Worm (Caenorhabditis elegans): ENCODE data around the gene T14B4.9.

DNA sequence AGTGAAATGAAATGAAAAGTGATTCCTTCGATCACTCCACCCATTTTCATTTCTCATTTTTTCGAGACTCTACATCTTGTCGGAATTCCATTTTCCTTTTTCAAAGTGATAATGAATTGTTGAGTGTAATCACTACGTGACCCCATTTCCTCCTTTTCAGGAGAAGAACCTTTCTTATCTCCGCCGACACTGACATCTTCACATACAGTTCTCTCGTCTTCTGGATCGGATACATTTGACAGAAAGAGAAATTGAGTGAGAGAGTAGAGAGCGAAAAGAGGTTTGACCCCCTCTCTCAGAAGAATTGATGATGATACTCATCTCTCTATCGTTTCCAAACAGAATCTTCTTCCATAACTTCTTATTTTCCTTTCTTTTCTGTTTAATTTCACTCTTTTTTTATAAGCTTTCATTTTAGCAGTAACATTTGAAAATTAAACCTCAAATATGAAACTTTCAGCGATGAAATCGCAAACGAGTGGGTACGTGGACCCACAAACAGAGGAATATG is 19.7 kb downstream of the T14B4.9 start, which contains the start of gene dpy-2:
- TF ChIP-seq elt-1 (tag; optimal IDR thresholded peaks at IDR 0.05) (no peak), snpc-4 (tag; optimal IDR thresholded peaks at IDR 0.05) (no peak), ceh-82 (tag; optimal IDR thresholded peaks at IDR 0.05) (no peak), mdl-1 (tag; optimal IDR thresholded peaks at IDR 0.05) (no peak), lin-13 (GFP tag; optimal IDR thresholded peaks at IDR 0.05) (no peak), crh-2 (tag; optimal IDR thresholded peaks at IDR 0.05) (no peak), zag-1 (tag; optimal IDR thresholded peaks at IDR 0.05) (no peak)

All from whole organism, L2 larva.